Worm (Caenorhabditis elegans) whole organism, L2 larva: Measurements from ENCODE around the gene F52E4.5.

Experiments
- lsy-2 ChIP-seq, 2 experiments: fragments of 150-350 bp in 1 of 2; sonication (generic microtip) in 1 of 2; optimal IDR thresholded peaks; 2 replicates each; lab custom pipeline; 2014 to 2017; ENCODE audit warnings: missing biosample characterization in 2 of 2, missing genetic modification characterization in 2 of 2
- nhr-10 ChIP-seq: sonication (generic microtip); optimal IDR thresholded peaks from 2 replicates; lab custom pipeline; 2017; ENCODE audit warnings: missing biosample characterization, missing genetic modification characterization
- nhr-12 ChIP-seq: fragments of 150-350 bp; optimal IDR thresholded peaks from 2 replicates; lab custom pipeline; 2014; ENCODE audit warnings: missing biosample characterization, missing genetic modification characterization
- nhr-23 ChIP-seq: fragments of 150-350 bp; optimal IDR thresholded peaks from 2 replicates; lab custom pipeline; 2014; ENCODE audit warnings: missing biosample characterization, missing genetic modification reagents, missing genetic modification characterization
- peb-1 ChIP-seq: fragments of 150-350 bp; optimal IDR thresholded peaks from 2 replicates; lab custom pipeline; 2014; ENCODE audit warnings: missing biosample characterization, missing genetic modification characterization
- snpc-4 ChIP-seq: fragments of 150-350 bp; optimal IDR thresholded peaks from 2 replicates; lab custom pipeline; 2014; ENCODE audit warnings: missing biosample characterization, missing genetic modification characterization
- unc-39 ChIP-seq: fragments of 150-350 bp; optimal IDR thresholded peaks from 2 replicates; lab custom pipeline; 2014; ENCODE audit warnings: missing biosample characterization, missing genetic modification characterization
- unc-62 ChIP-seq: fragments of 150-350 bp; optimal IDR thresholded peaks from 2 replicates; lab custom pipeline; 2014; ENCODE audit warnings: missing biosample characterization, missing genetic modification reagents, missing genetic modification characterization

DNA sequence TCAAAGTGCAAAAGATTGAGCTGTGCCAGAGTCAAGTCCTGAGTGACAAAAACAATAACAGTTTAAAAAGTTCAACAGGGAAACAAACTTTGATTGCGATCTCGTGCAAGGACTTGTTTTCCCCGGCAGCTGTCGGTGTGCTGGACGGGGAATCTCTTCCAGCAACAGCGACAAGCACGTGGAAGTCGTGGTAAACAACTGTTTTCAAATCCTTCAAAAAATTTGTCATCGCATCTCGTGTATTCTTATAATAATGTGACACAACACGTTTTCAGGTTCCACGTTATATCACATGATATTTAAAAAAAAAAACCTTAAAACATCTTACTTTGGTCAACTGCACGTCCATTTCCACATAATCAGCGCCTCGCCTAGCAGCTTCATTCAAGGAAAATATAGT is 21.5 kb upstream of the F52E4.5 start:
- no peak for TF ChIP-seq snpc-4
- no peak for TF ChIP-seq unc-62 (GFP tag; lab: Kevin White, UChicago)
- TF ChIP-seq nhr-12 (tag; lab: Kevin White, UChicago), result no peak
- TF ChIP-seq unc-39 (tag; lab: Kevin White, UChicago), result no peak
- TF ChIP-seq peb-1, result no peak
- no peak for TF ChIP-seq nhr-10 (tag; lab: Kevin White, UChicago)
- TF ChIP-seq lsy-2 (tag; optimal IDR thresholded peaks at IDR 0.05; lab: Kevin White, UChicago), result peak in 1 of 2 experiments; percentile 37
- TF ChIP-seq nhr-23 (tag; lab: Kevin White, UChicago), result no peak
